Fruit fly (Drosophila melanogaster): Measurements from ENCODE around the gene asun.

Gene asun

DNA sequence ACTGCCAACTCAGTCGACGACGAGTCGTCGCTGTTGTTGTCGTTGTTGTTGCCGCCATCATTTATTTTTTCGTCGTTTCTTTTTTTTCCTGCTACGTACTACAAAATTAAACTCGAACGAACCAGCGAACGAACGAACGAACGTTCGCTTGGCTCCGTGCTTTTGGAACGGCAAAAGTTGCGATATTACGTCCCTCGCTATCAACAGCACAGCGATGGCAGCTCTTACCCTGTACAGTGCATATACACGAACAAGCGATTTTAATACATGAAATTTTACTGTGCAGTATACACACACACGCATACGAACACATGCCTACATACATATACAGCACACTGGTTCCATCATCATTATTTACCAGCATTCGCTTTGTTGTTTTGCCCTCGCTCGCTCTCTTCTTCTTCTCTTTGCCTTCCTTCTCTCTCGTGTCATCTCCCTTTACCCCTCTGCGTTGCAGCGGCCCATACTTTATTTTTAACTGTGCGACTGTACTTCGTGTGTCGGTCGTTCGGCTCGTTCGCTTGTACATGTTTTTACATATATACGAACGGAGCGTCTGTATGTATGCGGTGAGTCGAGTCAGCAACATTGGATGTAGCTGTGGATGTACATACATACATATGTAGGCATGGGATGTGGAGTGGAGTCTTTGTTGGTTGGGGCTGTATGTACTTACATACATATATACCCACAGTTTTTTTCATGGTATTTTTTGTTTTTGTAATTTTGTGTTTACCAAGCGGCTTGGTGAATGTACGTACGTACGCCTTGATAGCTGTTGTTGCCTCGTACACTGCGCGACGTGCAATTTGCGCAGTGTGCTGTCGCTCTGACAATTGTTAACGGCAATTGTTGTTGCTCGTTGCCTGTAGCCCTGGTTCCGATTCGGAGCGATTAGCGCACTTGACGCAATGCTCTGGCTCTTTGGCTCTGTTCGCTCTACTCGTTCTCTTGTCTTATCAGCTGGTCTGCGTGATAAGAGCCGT lies 13.9 kb upstream of the asun start (continued):
- TF ChIP-seq fd59A (GFP tag; optimal IDR thresholded peaks at IDR 0.05), result peak; percentile 25
- no peak for TF ChIP-seq fd85E (GFP tag; optimal IDR thresholded peaks at IDR 0.05)
- peak; percentile 65 for TF ChIP-seq OdsH (GFP tag; optimal IDR thresholded peaks at IDR 0.05)
- peak; percentile 37 for TF ChIP-seq CG3032 (tag; optimal IDR thresholded peaks at IDR 0.05)
- peak; percentile 96 for TF ChIP-seq fkh (GFP tag; optimal IDR thresholded peaks at IDR 0.05)
- peak; percentile 50 for TF ChIP-seq CG16779 (tag; optimal IDR thresholded peaks at IDR 0.05)
- peak; percentile 49 for TF ChIP-seq Met (GFP tag; optimal IDR thresholded peaks at IDR 0.05)
- peak; percentile 29 for TF ChIP-seq Ets96B (tag; optimal IDR thresholded peaks at IDR 0.05)
- TF ChIP-seq Eip78C (GFP tag), result peak; percentile 78
- peak; percentile 42 for TF ChIP-seq spab (GFP tag; optimal IDR thresholded peaks at IDR 0.05)
- no peak for TF ChIP-seq CG8319 (GFP tag; optimal IDR thresholded peaks at IDR 0.05)
- no peak for TF ChIP-seq CG8119 (GFP tag; IDR thresholded peaks at IDR 0.05)
- peak; percentile 79 for TF ChIP-seq CG6854 (GFP tag; optimal IDR thresholded peaks at IDR 0.05)
- TF ChIP-seq esn (GFP tag; optimal IDR thresholded peaks at IDR 0.05), result peak; percentile 58
- peak; percentile 91 for TF ChIP-seq vri (GFP tag; optimal IDR thresholded peaks at IDR 0.05)
- peak; percentile 59 for TF ChIP-seq Hr4 (GFP tag; optimal IDR thresholded peaks at IDR 0.05)
- peak; percentile 70 for TF ChIP-seq CG31627 (GFP tag; optimal IDR thresholded peaks at IDR 0.05)
- peak; percentile 63 for TF ChIP-seq Eip75B (GFP tag; optimal IDR thresholded peaks at IDR 0.05)
- no peak for TF ChIP-seq CG8632 (GFP tag; optimal IDR thresholded peaks at IDR 0.05)
- TF ChIP-seq Sox102F (GFP tag; optimal IDR thresholded peaks at IDR 0.05), result peak; percentile 71
- peak; percentile 29 for TF ChIP-seq Smox (GFP tag; optimal IDR thresholded peaks at IDR 0.05)
- TF ChIP-seq CG1621 (tag; optimal IDR thresholded peaks at IDR 0.05), result peak; percentile 29
- TF ChIP-seq CG6163 (GFP tag; IDR thresholded peaks at IDR 0.05), result no peak
- TF ChIP-seq salr (GFP tag; optimal IDR thresholded peaks at IDR 0.05), result peak in 1 of 2 experiments; percentile 26
- peak; percentile 51 for TF ChIP-seq pdm3 (GFP tag; optimal IDR thresholded peaks at IDR 0.05)
- TF ChIP-seq Lpt (GFP tag; optimal IDR thresholded peaks at IDR 0.05), result peak; percentile 76
- peak; percentile 64 for TF ChIP-seq CG6808 (GFP tag; optimal IDR thresholded peaks at IDR 0.05)
- TF ChIP-seq net (GFP tag; optimal IDR thresholded peaks at IDR 0.05), result peak; percentile 65

DNA sequence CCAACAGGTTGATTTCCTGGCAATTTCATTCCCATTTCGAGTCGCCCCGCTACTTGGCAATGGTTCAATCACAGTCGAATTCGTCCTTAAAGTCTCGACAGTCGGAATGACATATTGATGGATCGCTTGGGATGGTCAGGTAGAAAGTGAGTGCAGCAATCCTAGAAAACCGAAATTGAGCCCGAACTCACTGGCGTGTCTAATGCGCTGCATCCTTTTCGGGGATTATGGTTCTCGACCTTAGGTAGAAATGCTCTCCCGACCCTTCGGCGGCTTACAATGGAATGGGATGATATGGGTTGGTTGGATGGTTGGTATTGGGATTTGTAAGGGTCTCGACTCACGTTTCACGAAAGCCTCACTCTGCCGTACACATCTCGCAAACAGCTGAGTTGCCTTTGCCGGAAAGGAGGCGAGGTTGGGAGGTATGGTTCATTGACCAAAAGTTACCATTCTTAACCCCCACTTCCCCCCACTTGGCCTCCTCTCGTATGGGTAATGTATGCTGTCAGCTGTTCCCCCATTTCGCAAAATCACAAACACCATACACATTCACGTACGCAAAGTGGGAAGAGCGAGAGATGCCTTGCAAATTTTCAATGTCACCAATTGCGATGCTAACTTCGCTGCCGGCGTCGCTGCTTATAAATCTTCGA lies 12.7 kb upstream of the asun start:
- no peak for TF ChIP-seq Met (GFP tag; optimal IDR thresholded peaks at IDR 0.05)
- TF ChIP-seq CG32006 (GFP tag; optimal IDR thresholded peaks at IDR 0.05), result no peak
- no peak for TF ChIP-seq CG9139 (GFP tag; optimal IDR thresholded peaks at IDR 0.05)
- TF ChIP-seq CG6808 (GFP tag; optimal IDR thresholded peaks at IDR 0.05), result no peak
- peak; percentile 59 for TF ChIP-seq svp (GFP tag)
- TF ChIP-seq CG11902 (GFP tag; optimal IDR thresholded peaks at IDR 0.05), result no peak
- TF ChIP-seq CG6163 (GFP tag; IDR thresholded peaks at IDR 0.05), result no peak

DNA sequence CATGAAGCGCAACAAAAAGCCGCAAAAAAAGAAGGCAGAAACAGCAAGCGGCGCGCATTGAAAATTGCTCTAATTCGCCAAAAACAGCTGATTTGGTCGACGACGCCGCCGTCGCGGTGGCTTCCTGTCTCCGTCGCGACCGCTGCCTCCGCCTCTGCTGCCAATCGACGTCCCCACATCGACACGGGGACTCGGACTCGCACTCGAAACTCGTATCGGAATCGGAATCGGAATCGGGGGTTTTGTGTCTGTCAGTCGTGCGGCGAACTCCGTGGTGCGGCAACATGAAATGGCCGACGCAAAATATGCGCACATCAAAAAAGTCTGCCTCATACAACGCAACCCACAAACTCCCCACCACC lies 12.2 kb upstream of the asun start:
- no peak for TF ChIP-seq CG7368 (GFP tag; optimal IDR thresholded peaks at IDR 0.05)
- TF ChIP-seq Lpt (GFP tag; optimal IDR thresholded peaks at IDR 0.05), result no peak
- TF ChIP-seq svp (GFP tag), result peak; percentile 51
- TF ChIP-seq CG31627 (GFP tag; optimal IDR thresholded peaks at IDR 0.05), result no peak
- TF ChIP-seq CG6854 (GFP tag; optimal IDR thresholded peaks at IDR 0.05), result peak; percentile 76
- TF ChIP-seq CG1621 (tag; optimal IDR thresholded peaks at IDR 0.05), result peak; percentile 23

DNA sequence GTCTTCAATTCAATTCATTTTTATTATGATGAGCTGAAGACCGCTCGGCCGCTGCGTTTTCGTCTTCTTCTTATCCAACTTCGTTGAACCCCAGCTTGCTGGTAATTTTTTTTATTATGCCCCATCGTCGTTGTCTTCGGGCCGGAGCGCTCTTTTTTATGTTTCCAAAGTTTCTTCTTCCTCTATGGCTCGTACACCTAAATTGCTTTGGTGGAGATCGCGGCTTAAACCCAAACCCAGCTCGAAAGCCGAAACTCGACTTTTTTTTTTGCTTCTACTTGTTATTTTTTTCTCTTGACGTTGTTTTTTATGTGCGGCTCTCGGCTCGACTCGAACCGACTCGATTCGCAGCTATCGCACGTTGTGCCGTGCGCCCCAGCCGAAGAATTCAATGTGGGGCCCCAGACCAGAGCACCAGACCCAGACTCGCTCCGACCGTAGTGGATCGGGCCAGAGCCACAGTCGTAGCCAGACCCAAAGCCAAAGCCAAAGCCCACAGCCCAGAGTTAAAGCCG lies 11.1 kb upstream of the asun start:
- TF ChIP-seq CG15336 (GFP tag; IDR thresholded peaks at IDR 0.05), result no peak
- no peak for TF ChIP-seq CG34406 (GFP tag; optimal IDR thresholded peaks at IDR 0.05)
- no peak for TF ChIP-seq Hr4 (GFP tag; optimal IDR thresholded peaks at IDR 0.05)
- no peak for TF ChIP-seq CG11902 (GFP tag; optimal IDR thresholded peaks at IDR 0.05)
- no peak for TF ChIP-seq CG10669 (GFP tag; optimal IDR thresholded peaks at IDR 0.05)
- no peak for TF ChIP-seq svp (GFP tag)
- peak; percentile 81 for TF ChIP-seq CG1621 (tag; optimal IDR thresholded peaks at IDR 0.05)
- peak; percentile 53 for TF ChIP-seq CG9139 (GFP tag; optimal IDR thresholded peaks at IDR 0.05)
- TF ChIP-seq fd59A (GFP tag; optimal IDR thresholded peaks at IDR 0.05), result no peak
- TF ChIP-seq CG4318 (GFP tag; optimal IDR thresholded peaks at IDR 0.05), result no peak
- no peak for TF ChIP-seq CG31627 (GFP tag; optimal IDR thresholded peaks at IDR 0.05)
- TF ChIP-seq vri (GFP tag; optimal IDR thresholded peaks at IDR 0.05), result no peak
- peak; percentile 86 for TF ChIP-seq CG6854 (GFP tag; optimal IDR thresholded peaks at IDR 0.05)
- TF ChIP-seq acj6 (GFP tag; optimal IDR thresholded peaks at IDR 0.05), result no peak
- no peak for TF ChIP-seq fkh (GFP tag; optimal IDR thresholded peaks at IDR 0.05)
- peak; percentile 22 for TF ChIP-seq net (GFP tag; optimal IDR thresholded peaks at IDR 0.05)
- TF ChIP-seq fd85E (GFP tag; optimal IDR thresholded peaks at IDR 0.05), result no peak
- TF ChIP-seq CG11294 (GFP tag; IDR thresholded peaks at IDR 0.05), result no peak
- TF ChIP-seq Hr39 (GFP tag; optimal IDR thresholded peaks at IDR 0.05), result no peak
- no peak for TF ChIP-seq Hr38 (GFP tag; optimal IDR thresholded peaks at IDR 0.05)
- TF ChIP-seq achi (GFP tag; optimal IDR thresholded peaks at IDR 0.05), result no peak
